Worm (Caenorhabditis elegans) whole organism, late embryonic: ENCODE measurements around the gene nhr-94.

Experiments used
- C08G9.2 ChIP-seq: sonication (generic microtip); optimal IDR thresholded peaks from 2 replicates; lab custom pipeline; 2016; ENCODE audit warnings: mild to moderate bottlenecking, missing genetic modification characterization, moderate library complexity, missing compliant biosample characterization
- C38D4.7 ChIP-seq: fragments of 200-800 bp; sonication (Bioruptor generic); optimal IDR thresholded peaks from 2 replicates; lab custom pipeline; 2018; ENCODE audit warnings: mild to moderate bottlenecking, missing genetic modification characterization, moderate library complexity, missing compliant biosample characterization
- F13H6.1 ChIP-seq: sonication (generic microtip); optimal IDR thresholded peaks from 2 replicates; lab custom pipeline; 2016; ENCODE audit warnings: missing genetic modification characterization, missing compliant biosample characterization
- K02D7.2 ChIP-seq: sonication (generic microtip); optimal IDR thresholded peaks from 2 replicates; lab custom pipeline; 2017; ENCODE audit warnings: mild to moderate bottlenecking, missing genetic modification characterization, missing compliant biosample characterization
- ahr-1 ChIP-seq: sonication (generic microtip); optimal IDR thresholded peaks from 2 replicates; lab custom pipeline; 2016; ENCODE audit warnings: missing genetic modification characterization, missing compliant biosample characterization
- ama-1 ChIP-seq: fragments of 150-350 bp; optimal IDR thresholded peaks from 2 replicates; lab custom pipeline; 2014
- ceh-18 ChIP-seq: sonication (generic microtip); optimal IDR thresholded peaks from 2 replicates; lab custom pipeline; 2016; ENCODE audit warnings: missing genetic modification characterization, missing compliant biosample characterization
- ceh-2 ChIP-seq: sonication (generic microtip); optimal IDR thresholded peaks from 2 replicates; lab custom pipeline; 2016; ENCODE audit warnings: missing genotype, missing genetic modification characterization, missing compliant biosample characterization
- ceh-22 ChIP-seq: sonication (generic microtip); optimal IDR thresholded peaks from 2 replicates; lab custom pipeline; 2017; ENCODE audit warnings: missing biosample characterization, missing genetic modification characterization
- ceh-31 ChIP-seq: sonication (generic microtip); optimal IDR thresholded peaks from 2 replicates; lab custom pipeline; 2016; ENCODE audit warnings: missing genetic modification characterization, missing compliant biosample characterization
- ceh-34 ChIP-seq: sonication (generic microtip); optimal IDR thresholded peaks from 2 replicates; lab custom pipeline; 2016; ENCODE audit warnings: mild to moderate bottlenecking, missing genetic modification characterization, missing compliant biosample characterization
- ceh-6 ChIP-seq: fragments of 200-800 bp; sonication (Bioruptor generic); optimal IDR thresholded peaks from 2 replicates; lab custom pipeline; 2018; ENCODE audit warnings: mild to moderate bottlenecking, missing genetic modification characterization, missing compliant biosample characterization
- ceh-9 ChIP-seq: sonication (generic microtip); optimal IDR thresholded peaks from 2 replicates; lab custom pipeline; 2016; ENCODE audit warnings: mild to moderate bottlenecking, missing genetic modification characterization, inconsistent platforms, missing compliant biosample characterization
- dmd-4 ChIP-seq: sonication (generic microtip); optimal IDR thresholded peaks from 2 replicates; lab custom pipeline; 2016; ENCODE audit warnings: borderline replicate concordance, missing genetic modification characterization, missing compliant biosample characterization
- elt-2 ChIP-seq: sonication (generic microtip); optimal IDR thresholded peaks from 2 replicates; lab custom pipeline; 2016; ENCODE audit warnings: missing genetic modification reagents, missing genetic modification characterization, missing compliant biosample characterization
- elt-4 ChIP-seq: sonication (generic microtip); optimal IDR thresholded peaks from 2 replicates; lab custom pipeline; 2016; ENCODE audit warnings: missing genetic modification characterization, missing compliant biosample characterization
- hlh-13 ChIP-seq: fragments of 200-800 bp; sonication (Bioruptor generic); optimal IDR thresholded peaks from 2 replicates; lab custom pipeline; 2018; ENCODE audit warnings: mild to moderate bottlenecking, missing genetic modification characterization, missing compliant biosample characterization
- hlh-30 ChIP-seq: sonication (generic microtip); optimal IDR thresholded peaks from 2 replicates; lab custom pipeline; 2017; ENCODE audit warnings: antibody characterized with exemption, missing genetic modification characterization, missing compliant biosample characterization; ENCODE audit not compliant: insufficient read depth
- hlh-8 ChIP-seq: sonication (generic microtip); optimal IDR thresholded peaks from 2 replicates; lab custom pipeline; 2016; ENCODE audit warnings: missing genotype, missing genetic modification characterization, missing compliant biosample characterization
- lim-6 ChIP-seq: sonication (generic microtip); optimal IDR thresholded peaks from 2 replicates; lab custom pipeline; 2016; ENCODE audit warnings: missing genetic modification characterization, missing compliant biosample characterization
- madf-2 ChIP-seq: sonication (generic microtip); optimal IDR thresholded peaks from 2 replicates; lab custom pipeline; 2017; ENCODE audit warnings: missing genetic modification characterization, missing compliant biosample characterization
- nfya-1 ChIP-seq: sonication (generic microtip); optimal IDR thresholded peaks from 2 replicates; lab custom pipeline; 2017; ENCODE audit warnings: missing genetic modification characterization, mild to moderate bottlenecking, missing compliant biosample characterization, antibody characterized with exemption, moderate library complexity
- nhr-232 ChIP-seq: sonication (generic microtip); optimal IDR thresholded peaks from 2 replicates; lab custom pipeline; 2016; ENCODE audit warnings: missing genetic modification characterization, missing compliant biosample characterization
- odd-2 ChIP-seq: sonication (generic microtip); optimal IDR thresholded peaks from 2 replicates; lab custom pipeline; 2017; ENCODE audit warnings: antibody characterized with exemption, mild to moderate bottlenecking, missing genetic modification characterization, missing compliant biosample characterization
- pag-3 ChIP-seq: sonication (generic microtip); optimal IDR thresholded peaks from 2 replicates; lab custom pipeline; 2016; ENCODE audit warnings: missing compliant biosample characterization, missing genetic modification characterization, borderline replicate concordance
- pha-2 ChIP-seq: sonication (generic microtip); optimal IDR thresholded peaks from 2 replicates; lab custom pipeline; 2017; ENCODE audit warnings: mild to moderate bottlenecking, missing genetic modification characterization, missing compliant biosample characterization
- pha-4 ChIP-seq: fragments of 150-350 bp; optimal IDR thresholded peaks from 2 replicates; lab custom pipeline; 2018; ENCODE audit warnings: missing biosample characterization, missing genetic modification reagents, missing genetic modification characterization
- pqm-1 ChIP-seq: sonication (generic microtip); optimal IDR thresholded peaks from 2 replicates; lab custom pipeline; 2016; ENCODE audit warnings: missing genetic modification characterization, missing compliant biosample characterization
- ref-2 ChIP-seq: sonication (generic microtip); optimal IDR thresholded peaks from 2 replicates; lab custom pipeline; 2016; ENCODE audit warnings: missing genetic modification characterization, missing compliant biosample characterization
- rnt-1 ChIP-seq: sonication (generic microtip); optimal IDR thresholded peaks from 2 replicates; lab custom pipeline; 2016; ENCODE audit warnings: missing genetic modification characterization, missing compliant biosample characterization
- sox-4 ChIP-seq: sonication (generic microtip); optimal IDR thresholded peaks from 2 replicates; lab custom pipeline; 2017; ENCODE audit warnings: mild to moderate bottlenecking, missing genetic modification characterization, inconsistent platforms, missing compliant biosample characterization
- tbx-2 ChIP-seq: sonication (generic microtip); optimal IDR thresholded peaks from 2 replicates; lab custom pipeline; 2016; ENCODE audit warnings: missing genetic modification characterization, missing compliant biosample characterization
- ttx-3 ChIP-seq: sonication (generic microtip); optimal IDR thresholded peaks from 2 replicates; lab custom pipeline; 2016; ENCODE audit warnings: missing genetic modification reagents, missing genetic modification characterization, missing compliant biosample characterization
- ztf-16 ChIP-seq: sonication (generic microtip); optimal IDR thresholded peaks from 2 replicates; lab custom pipeline; 2017; ENCODE audit warnings: missing genetic modification characterization, missing compliant biosample characterization

nhr-94 gene

DNA sequence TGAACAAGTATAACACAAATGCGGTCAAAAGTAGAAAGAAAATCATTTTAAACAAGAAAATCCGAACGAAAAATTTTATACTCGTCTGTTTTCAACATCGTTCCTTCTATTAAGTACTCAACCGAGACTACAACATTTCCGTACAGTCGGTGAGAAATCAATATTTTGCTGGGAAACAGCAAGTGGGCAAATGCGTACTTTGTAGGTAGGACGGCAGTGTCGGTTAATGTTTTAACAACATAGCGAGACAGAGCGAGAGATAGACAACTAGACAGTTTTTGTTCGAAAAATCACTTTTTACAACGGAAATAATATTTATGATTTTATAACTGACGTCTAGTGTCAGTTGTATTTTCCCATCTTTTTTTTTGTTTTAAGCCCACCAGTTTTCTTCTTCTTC lies 4.7 kb downstream of the nhr-94 start, which contains the start of gene cyp-33A1:
Gene cyp-33A1, minus strand, starts transcription at position 72 of the 400 bp plus-strand sequence.
- TF ChIP-seq sox-4 (tag; lab: Kevin White, UChicago) = no peak
- no peak for TF ChIP-seq ceh-2 (tag; lab: Kevin White, UChicago)
- TF ChIP-seq ceh-9 (tag; lab: Kevin White, UChicago) = no peak
- TF ChIP-seq pag-3 (tag; lab: Kevin White, UChicago) = no peak

DNA sequence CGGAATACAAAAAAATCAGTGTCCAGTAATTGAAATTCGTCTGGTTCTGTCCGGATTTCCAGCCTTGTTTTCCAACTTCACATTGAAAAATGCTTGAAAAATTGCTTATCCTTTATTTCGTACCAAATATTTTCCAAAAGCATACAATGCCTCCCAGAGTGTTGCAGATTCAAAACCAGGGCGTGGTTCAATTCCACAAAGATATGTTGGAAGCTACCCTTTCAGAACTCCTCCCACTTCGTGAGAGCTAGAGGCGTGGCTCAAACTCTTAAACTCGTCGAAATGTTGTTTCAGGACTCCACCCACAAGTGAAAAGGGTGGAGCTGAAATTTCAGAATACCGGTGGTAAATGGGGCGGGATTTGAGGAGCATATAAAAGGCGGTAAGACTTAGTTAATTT lies 10.2 kb downstream of the nhr-94 start, which contains the start of gene C12D5.3:
Gene C12D5.3, plus strand, starts transcription at position 301 of the 400 bp plus-strand sequence.
- TF ChIP-seq lim-6 = no peak
- TF ChIP-seq nhr-232 (tag; lab: Kevin White, UChicago) = no peak
- TF ChIP-seq elt-2 = no peak
- TF ChIP-seq rnt-1 = no peak
- TF ChIP-seq ceh-6 (GFP tag; lab: Kevin White, UChicago) = no peak
- no peak for TF ChIP-seq ref-2 (tag; lab: Kevin White, UChicago)
- no peak for TF ChIP-seq ttx-3 (tag; lab: Kevin White, UChicago)
- TF ChIP-seq hlh-30 = no peak
- no peak for TF ChIP-seq hlh-8 (tag; lab: Kevin White, UChicago)
- no peak for TF ChIP-seq tbx-2 (tag; lab: Kevin White, UChicago)
- no peak for TF ChIP-seq pha-2 (tag; lab: Kevin White, UChicago)
- TF ChIP-seq F13H6.1 = no peak
- no peak for TF ChIP-seq ama-1 (lab: Kevin White, UChicago)
- TF ChIP-seq, all 69 proteins: peak for 0

- TF ChIP-seq nhr-232 (tag; lab: Kevin White, UChicago) (no peak), ztf-16 (tag; lab: Kevin White, UChicago) (no peak), K02D7.2 (no peak), pha-2 (tag; lab: Kevin White, UChicago) (no peak), elt-2 (no peak), hlh-30 (no peak), ama-1 (lab: Kevin White, UChicago) (no peak), ceh-34 (tag; lab: Kevin White, UChicago) (no peak), ceh-18 (tag; lab: Kevin White, UChicago) (no peak), ceh-2 (tag; lab: Kevin White, UChicago) (no peak), hlh-13 (GFP tag; lab: Kevin White, UChicago) (no peak), sox-4 (tag; lab: Kevin White, UChicago) (no peak), elt-4 (no peak), C38D4.7 (GFP tag; lab: Kevin White, UChicago) (no peak), madf-2 (tag; lab: Kevin White, UChicago) (no peak)
- TF ChIP-seq, all 69 proteins: peak for 0
Measured at ce11 chrV:7672258-7672657, 13.9 kb downstream of the nhr-94 start, which contains the start of gene C12D5.4. Gene C12D5.4 (plus strand): TSS chrV:7672558.

DNA sequence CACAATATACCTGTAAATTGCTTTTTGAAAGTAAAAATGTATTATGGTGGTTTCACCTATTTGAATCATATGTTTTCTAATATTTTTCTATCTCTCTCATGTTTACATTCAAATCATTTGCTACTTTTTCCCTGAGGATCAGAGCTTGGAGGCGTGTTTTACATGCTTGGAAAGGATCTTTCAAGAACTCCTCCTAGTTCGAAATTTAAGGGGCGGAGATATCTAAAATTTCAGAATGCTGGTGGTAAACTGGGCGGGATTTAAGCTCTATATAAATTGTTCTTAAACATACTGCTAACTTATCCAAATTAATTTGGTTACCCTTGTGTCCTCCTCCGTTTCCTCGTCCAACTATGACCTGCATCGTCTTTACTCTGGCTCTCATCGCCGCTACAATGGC lies 18.2 kb downstream of the nhr-94 start, which contains the start of gene C12D5.5:
Gene C12D5.5, plus strand, starts transcription at position 301 of the 400 bp plus-strand sequence.
- no peak for TF ChIP-seq pqm-1 (tag; lab: Kevin White, UChicago)
- no peak for TF ChIP-seq lim-6
- TF ChIP-seq dmd-4 (tag; lab: Kevin White, UChicago) = no peak
- TF ChIP-seq pha-4 (tag; lab: Kevin White, UChicago) = no peak
- TF ChIP-seq nfya-1 (tag; lab: Kevin White, UChicago) = no peak
- TF ChIP-seq ceh-34 (tag; lab: Kevin White, UChicago) = no peak
- no peak for TF ChIP-seq ceh-31 (tag; lab: Kevin White, UChicago)
- no peak for TF ChIP-seq ahr-1 (tag; lab: Kevin White, UChicago)
- no peak for TF ChIP-seq C08G9.2 (tag; lab: Kevin White, UChicago)
- no peak for TF ChIP-seq ttx-3 (tag; lab: Kevin White, UChicago)
- no peak for TF ChIP-seq pha-2 (tag; lab: Kevin White, UChicago)
- TF ChIP-seq F13H6.1 = no peak
- TF ChIP-seq odd-2 (tag; lab: Kevin White, UChicago) = no peak
- no peak for TF ChIP-seq ceh-22 (tag; lab: Kevin White, UChicago)
